Worm (Caenorhabditis elegans) whole organism, midembryonic: Measurements from ENCODE around the gene ZK1098.3.

Experiments used
- T22C8.4 ChIP-seq: fragments of 200-800 bp; sonication (Bioruptor generic); IDR thresholded peaks from 2 replicates; pipeline ENCODE4 v1.3.6; 2022; ENCODE audit warnings: missing genetic modification characterization, missing compliant biosample characterization
- flt-1 ChIP-seq: fragments of 200-800 bp; sonication (Bioruptor generic); IDR thresholded peaks from 2 replicates; pipeline ENCODE4 v1.3.6; 2022; ENCODE audit warnings: missing genetic modification characterization, missing compliant biosample characterization
- med-1 ChIP-seq: sonication (generic microtip); optimal IDR thresholded peaks from 2 replicates; lab custom pipeline; 2017; ENCODE audit warnings: missing genetic modification characterization, mild to moderate bottlenecking, missing compliant biosample characterization, antibody characterized with exemption, missing genetic modification reagents; ENCODE audit not compliant: insufficient read depth
- ref-1 ChIP-seq: fragments of 200-800 bp; sonication (Bioruptor generic); conservative IDR thresholded peaks from 2 replicates; pipeline ENCODE4 v1.3.6; 2022; ENCODE audit warnings: missing genetic modification reagents, missing genetic modification characterization, missing compliant biosample characterization
- tab-1 ChIP-seq: fragments of 200-800 bp; sonication (Bioruptor generic); IDR thresholded peaks from 2 replicates; pipeline ENCODE4 v1.3.6; 2022; ENCODE audit warnings: missing genetic modification characterization, missing compliant biosample characterization
- ztf-23 ChIP-seq: fragments of 200-800 bp; sonication (Bioruptor generic); IDR thresholded peaks from 2 replicates; pipeline ENCODE4 v1.3.6; 2022; ENCODE audit warnings: missing genetic modification reagents, missing genetic modification characterization, missing compliant biosample characterization
- ztf-29 ChIP-seq: fragments of 200-800 bp; sonication (Bioruptor generic); IDR thresholded peaks from 2 replicates; pipeline ENCODE4 v1.3.6; 2022; ENCODE audit warnings: missing genetic modification reagents, missing genetic modification characterization, missing compliant biosample characterization

ce11 chrIII:9570869-9571268 lies 32.4 kb upstream of the ZK1098.3 start:
- TF ChIP-seq ztf-23, result no peak
- TF ChIP-seq med-1 (GFP tag; lab: Kevin White, UChicago), result no peak
- no peak for TF ChIP-seq flt-1
- TF ChIP-seq tab-1 (GFP tag; lab: Robert Waterston, UW), result no peak
- TF ChIP-seq T22C8.4 (GFP tag; lab: Robert Waterston, UW), result no peak
- no peak for TF ChIP-seq ref-1 (GFP tag; lab: Robert Waterston, UW)
- no peak for TF ChIP-seq ztf-29 (GFP tag; lab: Robert Waterston, UW)
